Worm (Caenorhabditis elegans) whole organism, early embryonic: ENCODE measurements around the gene trxr-1.
A peak's percentile ranks its signal among the peaks of the same experiment; 100 is the strongest.

Source experiments
- aly-1 ChIP-seq: sonication (generic microtip); optimal IDR thresholded peaks from 2 replicates; lab custom pipeline; 2016; ENCODE audit warnings: missing genetic modification characterization, missing compliant biosample characterization
- ama-1 ChIP-seq: fragments of 150-350 bp; optimal IDR thresholded peaks from 2 replicates; lab custom pipeline; 2014
- ceh-36 ChIP-seq: sonication (generic microtip); optimal IDR thresholded peaks from 2 replicates; lab custom pipeline; 2016; ENCODE audit warnings: missing genetic modification characterization, inconsistent platforms, missing compliant biosample characterization
- flt-1 ChIP-seq: fragments of 200-800 bp; sonication (Bioruptor generic); IDR thresholded peaks from 2 replicates; pipeline ENCODE4 v1.3.6; 2022; ENCODE audit warnings: missing genetic modification characterization, missing compliant biosample characterization
- hmbx-1 ChIP-seq: sonication (generic microtip); optimal IDR thresholded peaks from 2 replicates; lab custom pipeline; 2016; ENCODE audit warnings: mild to moderate bottlenecking, missing genetic modification characterization, missing compliant biosample characterization
- hmg-4 ChIP-seq: fragments of 200-800 bp; sonication (Bioruptor generic); optimal IDR thresholded peaks from 2 replicates; lab custom pipeline; 2018; ENCODE audit warnings: mild to moderate bottlenecking, missing genetic modification characterization, missing compliant biosample characterization
- hnd-1 ChIP-seq: sonication (generic microtip); optimal IDR thresholded peaks from 2 replicates; lab custom pipeline; 2016; ENCODE audit warnings: missing genetic modification characterization, missing compliant biosample characterization
- scrt-1 ChIP-seq: fragments of 200-800 bp; sonication (Bioruptor generic); IDR thresholded peaks from 2 replicates; pipeline ENCODE4 v1.3.6; 2022; ENCODE audit warnings: missing genetic modification characterization, missing compliant biosample characterization
- tbx-37 ChIP-seq: fragments of 200-800 bp; sonication (Bioruptor generic); conservative IDR thresholded peaks from 2 replicates; pipeline ENCODE4 v1.3.6; 2022; ENCODE audit warnings: missing genetic modification reagents, missing genetic modification characterization, missing compliant biosample characterization
- tra-4 ChIP-seq: sonication (generic microtip); optimal IDR thresholded peaks from 2 replicates; lab custom pipeline; 2017; ENCODE audit warnings: missing genetic modification characterization, missing compliant biosample characterization

- no peak for TF ChIP-seq ama-1
- no peak for TF ChIP-seq tra-4 (tag; lab: Kevin White, UChicago)
- peak; percentile 56 for TF ChIP-seq tbx-37 (GFP tag; lab: Robert Waterston, UW)
- no peak; the same call in 1 of the 2 replicates for TF ChIP-seq flt-1
- TF ChIP-seq scrt-1, result peak; percentile 76
- TF ChIP-seq hmg-4, result peak; percentile 70
- TF ChIP-seq aly-1, result peak; percentile 38
- TF ChIP-seq hnd-1, result peak; percentile 26
- TF ChIP-seq hmbx-1 (tag; lab: Kevin White, UChicago), result peak; percentile 7
- TF ChIP-seq ceh-36 (tag; lab: Kevin White, UChicago), result peak; percentile 23
Observed at ce11 chrIV:7039476-7040261, 27.9 kb downstream of the trxr-1 start, which contains the start of the genes cogc-2 and klp-18.
